Worm (Caenorhabditis elegans): ENCODE results near the gene glb-5.

glb-5 gene

DNA sequence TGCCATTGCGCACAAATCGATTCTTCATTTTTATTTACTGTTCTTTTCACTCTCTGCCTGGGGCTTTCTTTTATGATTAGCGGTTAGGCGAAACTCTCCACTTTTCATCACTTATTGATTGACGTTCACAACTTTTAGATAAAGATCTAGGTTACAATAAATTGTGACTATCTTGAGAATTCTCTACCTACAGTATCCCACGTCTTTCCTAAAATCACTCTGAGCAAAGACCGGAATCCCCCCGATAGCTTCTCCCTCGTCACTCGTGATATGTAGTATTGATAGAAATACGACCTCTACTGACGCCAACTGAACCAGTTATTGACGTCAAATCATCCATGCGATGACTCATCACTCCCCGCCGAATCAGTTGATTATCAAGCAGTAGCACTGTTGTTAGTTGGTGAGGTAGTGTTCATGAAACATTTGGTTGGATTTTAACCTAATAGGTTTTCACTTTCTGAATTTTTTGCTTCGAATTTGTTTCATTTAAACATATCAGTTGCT is 36.9 kb upstream of the glb-5 start, which contains the start of gene hir-1:
Gene hir-1, plus strand, starts transcription at position 405 of the 507 bp plus-strand sequence.
- no peak for TF ChIP-seq fos-1 (tag; optimal IDR thresholded peaks at IDR 0.05)
- no peak for TF ChIP-seq zag-1 (tag; optimal IDR thresholded peaks at IDR 0.05)
- no peak for TF ChIP-seq ceh-16 (tag; optimal IDR thresholded peaks at IDR 0.05)
- TF ChIP-seq lin-39 (tag; optimal IDR thresholded peaks at IDR 0.05): no peak
- TF ChIP-seq snpc-4 (tag; optimal IDR thresholded peaks at IDR 0.05): no peak
- TF ChIP-seq elt-2 (tag; optimal IDR thresholded peaks at IDR 0.05): no peak
- TF ChIP-seq ceh-28 (tag; optimal IDR thresholded peaks at IDR 0.05): peak; percentile 18
- no peak for TF ChIP-seq nhr-12 (tag; optimal IDR thresholded peaks at IDR 0.05)
- TF ChIP-seq fkh-10 (GFP tag; optimal IDR thresholded peaks at IDR 0.05): no peak
- no peak for TF ChIP-seq elt-3 (tag; optimal IDR thresholded peaks at IDR 0.05)
- peak; percentile 74 for TF ChIP-seq jun-1 (tag; optimal IDR thresholded peaks at IDR 0.05)
- peak; percentile 18 for TF ChIP-seq pha-4 (tag; optimal IDR thresholded peaks at IDR 0.05)
- no peak for TF ChIP-seq tbx-2 (tag; optimal IDR thresholded peaks at IDR 0.05)
- TF ChIP-seq egl-27 (tag; optimal IDR thresholded peaks at IDR 0.05): no peak
- no peak for TF ChIP-seq pqm-1 (tag; optimal IDR thresholded peaks at IDR 0.05)
- TF ChIP-seq daf-12 (tag; optimal IDR thresholded peaks at IDR 0.05): no peak
- no peak for TF ChIP-seq ztf-4 (tag; optimal IDR thresholded peaks at IDR 0.05)
- no peak for TF ChIP-seq nhr-28 (tag; optimal IDR thresholded peaks at IDR 0.05)
- TF ChIP-seq sea-2 (GFP tag; optimal IDR thresholded peaks at IDR 0.05): no peak
- no peak for TF ChIP-seq skn-1 (tag; optimal IDR thresholded peaks at IDR 0.05)
- TF ChIP-seq nhr-43 (tag; optimal IDR thresholded peaks at IDR 0.05; ENCODE audit: poor library complexity, severe bottlenecking): no peak
- no peak for TF ChIP-seq unc-62 (GFP tag; optimal IDR thresholded peaks at IDR 0.05)
- TF ChIP-seq ztf-11 (tag; optimal IDR thresholded peaks at IDR 0.05): no peak
- no peak for TF ChIP-seq unc-39 (tag; optimal IDR thresholded peaks at IDR 0.05)
- no peak for TF ChIP-seq lin-15B (tag; optimal IDR thresholded peaks at IDR 0.05)
- TF ChIP-seq hmg-11 (tag; optimal IDR thresholded peaks at IDR 0.05): no peak
- no peak for TF ChIP-seq R02D3.7 (tag; optimal IDR thresholded peaks at IDR 0.05)
- TF ChIP-seq ZK546.5 (tag; optimal IDR thresholded peaks at IDR 0.05): no peak
- no peak for TF ChIP-seq eor-1 (tag; optimal IDR thresholded peaks at IDR 0.05)
- no peak for TF ChIP-seq ama-1 (optimal IDR thresholded peaks at IDR 0.05)
- no peak for TF ChIP-seq nhr-67 (tag; optimal IDR thresholded peaks at IDR 0.05)
- peak; percentile 53 for TF ChIP-seq nhr-25 (tag; optimal IDR thresholded peaks at IDR 0.05)

DNA sequence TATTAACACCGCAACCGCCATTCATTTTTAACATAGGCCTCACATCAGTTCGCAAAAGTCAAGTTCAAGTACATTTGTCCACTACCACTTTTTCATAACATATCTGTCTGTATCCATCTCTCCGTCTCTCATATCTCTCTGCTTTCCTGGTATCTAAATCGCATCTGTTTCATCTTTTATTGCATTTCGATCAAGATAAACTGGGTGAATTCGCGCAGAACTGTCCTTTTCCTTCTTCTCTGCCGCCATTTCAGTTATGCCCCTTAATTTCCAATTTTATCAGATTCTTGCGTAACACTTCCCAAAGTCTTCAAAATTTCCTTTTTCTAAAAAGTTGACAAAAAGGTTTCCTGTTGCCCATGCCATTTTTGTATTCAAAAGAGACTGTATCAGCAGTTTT is 35.4 kb upstream of the glb-5 start:
- peak; percentile 98 for TF ChIP-seq elt-1 (tag; optimal IDR thresholded peaks at IDR 0.05)
- TF ChIP-seq lin-39 (tag; optimal IDR thresholded peaks at IDR 0.05): no peak
- TF ChIP-seq nhr-28 (tag; optimal IDR thresholded peaks at IDR 0.05): no peak
- TF ChIP-seq nhr-25 (tag; optimal IDR thresholded peaks at IDR 0.05): peak; percentile 73
- no peak for TF ChIP-seq egl-27 (tag; optimal IDR thresholded peaks at IDR 0.05)
- peak; percentile 67 for TF ChIP-seq nhr-23 (tag; optimal IDR thresholded peaks at IDR 0.05)
- no peak for TF ChIP-seq eor-1 (tag; optimal IDR thresholded peaks at IDR 0.05)
- no peak for TF ChIP-seq ama-1 (optimal IDR thresholded peaks at IDR 0.05)
- peak; percentile 22 for TF ChIP-seq daf-12 (tag; optimal IDR thresholded peaks at IDR 0.05)

DNA sequence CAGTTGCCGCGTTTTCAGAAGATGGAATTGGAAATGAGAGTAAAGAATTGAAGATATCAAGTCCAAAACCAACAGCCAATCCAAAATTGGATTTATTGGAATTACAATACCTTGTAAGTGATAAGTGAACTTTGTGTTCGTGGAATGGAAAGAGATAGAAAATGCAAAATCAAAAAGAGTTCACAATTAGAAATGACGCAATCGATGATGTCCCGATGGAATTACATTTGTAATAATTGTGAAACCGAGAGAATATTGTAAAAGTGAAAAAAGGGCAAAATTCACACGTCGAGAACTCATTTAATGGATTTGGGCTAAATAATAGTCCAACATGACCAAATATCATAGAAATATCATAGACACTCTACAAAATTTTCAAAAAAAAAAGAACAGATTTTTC is 33.5 kb upstream of the glb-5 start:
- TF ChIP-seq lin-15B (tag; optimal IDR thresholded peaks at IDR 0.05): no peak
- TF ChIP-seq pqm-1 (tag; optimal IDR thresholded peaks at IDR 0.05): no peak
- no peak for TF ChIP-seq zag-1 (tag; optimal IDR thresholded peaks at IDR 0.05)
- no peak for TF ChIP-seq nhr-43 (tag; optimal IDR thresholded peaks at IDR 0.05; ENCODE audit: poor library complexity, severe bottlenecking)
- TF ChIP-seq ama-1 (optimal IDR thresholded peaks at IDR 0.05): no peak
- no peak for TF ChIP-seq jun-1 (tag; optimal IDR thresholded peaks at IDR 0.05)

DNA sequence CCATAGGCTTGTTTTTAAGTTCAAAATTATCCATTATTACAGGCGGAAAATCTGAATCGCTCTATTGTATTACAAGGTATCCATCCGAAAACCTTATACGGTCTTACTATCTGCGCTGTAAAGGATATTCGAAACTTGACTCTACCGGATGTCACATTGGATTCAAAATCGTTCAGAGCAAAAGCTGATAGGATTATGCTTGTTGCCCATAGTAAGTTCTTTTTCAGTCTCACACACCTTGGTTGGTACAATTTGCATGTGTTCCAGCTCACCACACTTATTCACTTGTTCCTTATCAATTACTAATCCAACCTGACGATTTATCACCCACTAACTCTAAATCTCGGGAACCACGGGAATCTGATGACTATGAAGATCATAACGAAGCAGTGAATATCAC is 31.0 kb upstream of the glb-5 start:
- no peak for TF ChIP-seq ceh-82 (tag; optimal IDR thresholded peaks at IDR 0.05)
- no peak for TF ChIP-seq elt-2 (tag; optimal IDR thresholded peaks at IDR 0.05)
- TF ChIP-seq nhr-28 (tag; optimal IDR thresholded peaks at IDR 0.05): no peak
- TF ChIP-seq nhr-23 (tag; optimal IDR thresholded peaks at IDR 0.05): no peak
- TF ChIP-seq skn-1 (tag; optimal IDR thresholded peaks at IDR 0.05): no peak
- no peak for TF ChIP-seq egl-27 (tag; optimal IDR thresholded peaks at IDR 0.05)
- no peak for TF ChIP-seq ceh-28 (tag; optimal IDR thresholded peaks at IDR 0.05)

DNA sequence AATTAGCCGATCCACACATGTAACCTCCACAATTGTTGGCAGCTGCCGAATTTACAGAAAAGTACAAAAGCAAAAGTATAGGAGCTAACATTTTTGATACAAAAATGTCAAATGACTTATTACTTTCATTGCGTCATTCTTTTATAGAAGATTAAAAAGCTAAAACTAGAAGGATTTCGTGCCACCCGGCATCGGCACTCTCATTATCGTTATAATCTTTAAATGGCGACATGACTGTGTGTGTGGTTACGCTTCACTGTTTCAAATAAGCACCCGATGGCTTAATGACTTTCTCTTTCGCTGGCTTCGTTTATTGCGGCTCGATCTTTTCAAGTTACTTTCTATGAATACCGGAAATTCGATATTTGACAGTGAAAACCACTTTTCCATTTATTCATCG is 24.9 kb upstream of the glb-5 start, which contains the start of gene grl-1:
Gene grl-1, minus strand, starts transcription at position 101 of the 400 bp plus-strand sequence.
- TF ChIP-seq pha-4 (tag; optimal IDR thresholded peaks at IDR 0.05): no peak
- no peak for TF ChIP-seq aly-2 (tag; optimal IDR thresholded peaks at IDR 0.05)
- TF ChIP-seq nhr-237 (tag; optimal IDR thresholded peaks at IDR 0.05): no peak
- TF ChIP-seq egl-5 (tag; optimal IDR thresholded peaks at IDR 0.05): no peak

Data from whole organism, L3 larva.